Worm (Caenorhabditis elegans): ENCODE results near the gene F59A6.13.

F59A6.13 gene

DNA sequence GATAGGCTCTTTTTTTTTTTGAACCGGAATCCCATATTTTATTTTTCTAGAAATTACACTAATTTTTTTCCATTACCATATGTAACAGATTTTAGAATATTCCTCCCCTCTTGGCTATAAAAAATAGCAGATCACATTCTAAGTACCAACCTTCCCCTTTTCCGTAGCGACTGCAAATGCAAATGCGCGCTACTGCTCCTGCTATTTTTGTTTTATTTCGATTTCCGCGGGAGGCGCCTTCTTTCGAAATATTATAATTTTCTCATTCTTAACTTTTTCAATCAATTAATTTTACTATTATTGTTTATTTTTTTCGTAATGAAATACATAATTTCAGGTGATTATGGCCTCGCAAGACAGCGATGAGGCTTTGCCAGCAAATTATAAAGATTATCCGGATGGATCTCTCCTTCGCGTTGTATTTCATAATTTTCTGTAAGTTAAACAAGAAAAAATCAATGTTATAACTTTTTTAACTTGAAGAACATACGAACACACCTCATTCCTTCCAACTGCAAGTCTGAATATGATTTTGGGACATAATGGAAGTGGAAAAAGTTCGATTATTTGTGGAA, 39.3 kb downstream of the F59A6.13 start, which contains the start of gene smc-5 (continued):
- TF ChIP-seq C06A6.2 (GFP tag; conservative IDR thresholded peaks at IDR 0.05), result no peak
- no peak for TF ChIP-seq tbx-9 (tag; optimal IDR thresholded peaks at IDR 0.05; ENCODE audit: borderline replicate concordance)
- TF ChIP-seq zim-3 (tag; optimal IDR thresholded peaks at IDR 0.05), result no peak
- TF ChIP-seq sdz-38 (tag; optimal IDR thresholded peaks at IDR 0.05), result no peak
- TF ChIP-seq ceh-79 (tag; optimal IDR thresholded peaks at IDR 0.05), result no peak
- no peak for TF ChIP-seq athp-1 (tag; optimal IDR thresholded peaks at IDR 0.05)
- peak; percentile 71 for TF ChIP-seq lin-54 (GFP tag; optimal IDR thresholded peaks at IDR 0.05)
- no peak for TF ChIP-seq lir-1 (GFP tag; conservative IDR thresholded peaks at IDR 0.05)
- peak; percentile 80 for TF ChIP-seq ceh-91 (GFP tag; IDR thresholded peaks at IDR 0.05)
- TF ChIP-seq ZK185.1 (tag; optimal IDR thresholded peaks at IDR 0.05; ENCODE audit: poor library complexity, severe bottlenecking), result peak; percentile 20
- no peak for TF ChIP-seq B0035.1 (tag; optimal IDR thresholded peaks at IDR 0.05)
- TF ChIP-seq rcor-1 (GFP tag; IDR thresholded peaks at IDR 0.05), result peak; percentile 36; the same call in 1 of the 2 replicates
- TF ChIP-seq let-607 (tag; optimal IDR thresholded peaks at IDR 0.05), result no peak
- peak; percentile 96 for TF ChIP-seq ceh-100 (GFP tag; IDR thresholded peaks at IDR 0.05)
- no peak for TF ChIP-seq egl-44 (GFP tag; IDR thresholded peaks at IDR 0.05)
- no peak for TF ChIP-seq ztf-3 (GFP tag; optimal IDR thresholded peaks at IDR 0.05)
- TF ChIP-seq unc-130 (GFP tag; optimal IDR thresholded peaks at IDR 0.05), result peak; percentile 77
- TF ChIP-seq ets-4 (GFP tag; optimal IDR thresholded peaks at IDR 0.05), result no peak
- TF ChIP-seq C17E4.6 (GFP tag; IDR thresholded peaks at IDR 0.05), result no peak
- peak; percentile 91 for TF ChIP-seq mcd-1 (GFP tag; IDR thresholded peaks at IDR 0.05)
- no peak for TF ChIP-seq atf-7 (tag; optimal IDR thresholded peaks at IDR 0.05)
- no peak for TF ChIP-seq ztf-6 (GFP tag; IDR thresholded peaks at IDR 0.05)
- peak; percentile 66 for TF ChIP-seq snpc-3.4 (tag; optimal IDR thresholded peaks at IDR 0.05)
- TF ChIP-seq Y79H2A.3 (GFP tag; conservative IDR thresholded peaks at IDR 0.05), result no peak
- no peak for TF ChIP-seq Y95B8A.8 (GFP tag; IDR thresholded peaks at IDR 0.05)
- TF ChIP-seq tlf-1 (GFP tag; optimal IDR thresholded peaks at IDR 0.05), result peak; percentile 0
- TF ChIP-seq nhr-179 (tag; optimal IDR thresholded peaks at IDR 0.05), result no peak
- TF ChIP-seq ccch-3 (GFP tag; optimal IDR thresholded peaks at IDR 0.05), result no peak
- no peak for TF ChIP-seq mes-4 (tag; optimal IDR thresholded peaks at IDR 0.05)
- TF ChIP-seq F57C9.4 (tag; optimal IDR thresholded peaks at IDR 0.05), result no peak
- TF ChIP-seq pha-4 (tag; optimal IDR thresholded peaks at IDR 0.05), result no peak
- TF ChIP-seq ekl-4 (GFP tag; IDR thresholded peaks at IDR 0.05), result 0 out of 2 replicates have a peak, but pooled peaks have one; percentile 25
- peak; percentile 18 for TF ChIP-seq snpc-4 (GFP tag; optimal IDR thresholded peaks at IDR 0.05)
- TF ChIP-seq snpc-4 (tag; optimal IDR thresholded peaks at IDR 0.05), result peak in 3 of 4 experiments; percentile 66 to 84 (median 68)
- TF ChIP-seq T26A5.8 (tag; optimal IDR thresholded peaks at IDR 0.05), result no peak
- TF ChIP-seq F23B12.7 (tag; optimal IDR thresholded peaks at IDR 0.05; ENCODE audit: insufficient read depth), result peak; percentile 88
- TF ChIP-seq F52B5.7 (tag; optimal IDR thresholded peaks at IDR 0.05), result no peak
- TF ChIP-seq chd-7 (tag; optimal IDR thresholded peaks at IDR 0.05), result no peak
- peak; percentile 15 for TF ChIP-seq madf-10 (tag; optimal IDR thresholded peaks at IDR 0.05)
- peak; percentile 70 for TF ChIP-seq lsl-1 (GFP tag; optimal IDR thresholded peaks at IDR 0.05)
- TF ChIP-seq F55B11.4 (tag; optimal IDR thresholded peaks at IDR 0.05; ENCODE audit: borderline replicate concordance, insufficient read depth), result no peak
- no peak for TF ChIP-seq hlh-12 (tag; optimal IDR thresholded peaks at IDR 0.05)
- TF ChIP-seq nhr-80 (tag; optimal IDR thresholded peaks at IDR 0.05), result peak; percentile 28
- TF ChIP-seq repo-1 (tag; optimal IDR thresholded peaks at IDR 0.05), result no peak
- peak; percentile 15 for TF ChIP-seq B0261.1 (tag; optimal IDR thresholded peaks at IDR 0.05)
- no peak for TF ChIP-seq mel-28 (tag; optimal IDR thresholded peaks at IDR 0.05; ENCODE audit: borderline replicate concordance)
- TF ChIP-seq somi-1 (GFP tag; optimal IDR thresholded peaks at IDR 0.05), result no peak
- no peak for TF ChIP-seq hrde-1 (tag; optimal IDR thresholded peaks at IDR 0.05; ENCODE audit: borderline replicate concordance)
